Worm (Caenorhabditis elegans) whole organism, L4/young adult: ENCODE results near the gene wrt-8.

Experiments
- W03F9.2 ChIP-seq: fragments of 150-350 bp; optimal IDR thresholded peaks from 2 replicates; lab custom pipeline; 2014; ENCODE audit warnings: missing biosample characterization, missing genetic modification characterization
- dao-5 ChIP-seq: sonication (generic microtip); optimal IDR thresholded peaks from 2 replicates; lab custom pipeline; 2016; ENCODE audit warnings: missing genotype, missing genetic modification characterization, moderate library complexity, missing compliant biosample characterization
- him-1 ChIP-seq: sonication (generic microtip); optimal IDR thresholded peaks from 2 replicates; lab custom pipeline; 2016; ENCODE audit warnings: missing genotype, missing genetic modification reagents, missing genetic modification characterization, missing compliant biosample characterization

DNA sequence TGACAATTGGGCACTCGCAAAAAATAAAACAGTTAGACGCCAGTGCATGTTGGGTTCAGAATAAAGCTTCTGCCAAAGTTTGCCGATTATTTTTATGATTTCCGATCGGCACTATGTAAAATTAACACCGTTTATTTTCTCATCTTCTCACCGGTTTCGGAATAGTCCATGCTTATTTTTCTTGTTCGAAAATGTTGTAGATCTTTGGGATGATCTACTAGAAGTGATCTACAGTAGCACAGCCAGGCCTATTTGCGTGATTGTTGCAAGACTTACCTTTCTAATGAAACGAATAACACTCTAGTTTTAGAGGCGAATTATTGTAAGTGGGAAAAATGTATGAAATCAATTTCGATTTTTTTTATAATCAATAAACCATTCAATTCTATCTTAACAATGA is 6.2 kb upstream of the wrt-8 start, which contains the start of gene clec-231:
- TF ChIP-seq him-1 (no peak), W03F9.2 (tag; lab: Kevin White, UChicago) (no peak), dao-5 (no peak)
